Worm (Caenorhabditis elegans): ENCODE results near the gene col-33.

col-33 gene

ce11 chrIV:4262993-4263392 lies at the start of gene col-33:
Gene col-33 (plus strand): TSS chrIV:4263293.
- no peak for TF ChIP-seq unc-62 (GFP tag; optimal IDR thresholded peaks at IDR 0.05)

- TF ChIP-seq unc-62 (GFP tag; optimal IDR thresholded peaks at IDR 0.05): no peak
Measured at ce11 chrIV:4215349-4215748, 47.7 kb upstream of the col-33 start.

ce11 chrIV:4216099-4216894 lies 46.8 kb upstream of the col-33 start:
- TF ChIP-seq unc-62 (GFP tag; optimal IDR thresholded peaks at IDR 0.05): no peak

- no peak for TF ChIP-seq unc-62 (GFP tag; optimal IDR thresholded peaks at IDR 0.05)
Measured at ce11 chrIV:4218276-4218675, 44.8 kb upstream of the col-33 start.

DNA sequence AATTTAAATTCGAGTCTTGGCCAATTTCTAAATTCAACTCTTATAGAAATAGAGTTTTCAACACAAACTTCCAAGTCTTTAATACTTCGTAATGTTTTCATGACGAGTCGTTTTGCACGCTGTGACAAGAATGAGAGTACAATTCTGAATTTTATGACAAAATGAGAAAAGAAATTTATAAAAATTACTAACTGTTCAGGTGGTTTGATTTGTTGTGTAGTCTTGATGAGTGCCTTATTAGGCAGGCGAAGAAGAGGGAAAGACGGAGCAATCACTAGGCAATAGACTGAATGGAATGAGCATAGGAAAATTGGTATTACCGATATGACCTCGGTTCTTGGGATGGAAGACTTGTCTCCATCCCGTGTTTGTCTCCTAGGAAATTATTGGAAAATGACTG lies 43.1 kb upstream of the col-33 start, which contains the start of gene F30B5.11:
Gene F30B5.11 (minus strand): TSS at position 101 of the 400 bp plus-strand sequence.
- TF ChIP-seq unc-62 (GFP tag; optimal IDR thresholded peaks at IDR 0.05): no peak

- no peak for TF ChIP-seq unc-62 (GFP tag; optimal IDR thresholded peaks at IDR 0.05)
Measured at ce11 chrIV:4225851-4226250, 37.2 kb upstream of the col-33 start, which contains the start of gene srbc-71. Gene srbc-71 (minus strand): TSS chrIV:4225951.

ce11 chrIV:4227917-4228316 lies 35.2 kb upstream of the col-33 start, which contains the start of gene srbc-70:
Gene srbc-70 (minus strand): TSS chrIV:4228017.
- TF ChIP-seq unc-62 (GFP tag; optimal IDR thresholded peaks at IDR 0.05): no peak

DNA sequence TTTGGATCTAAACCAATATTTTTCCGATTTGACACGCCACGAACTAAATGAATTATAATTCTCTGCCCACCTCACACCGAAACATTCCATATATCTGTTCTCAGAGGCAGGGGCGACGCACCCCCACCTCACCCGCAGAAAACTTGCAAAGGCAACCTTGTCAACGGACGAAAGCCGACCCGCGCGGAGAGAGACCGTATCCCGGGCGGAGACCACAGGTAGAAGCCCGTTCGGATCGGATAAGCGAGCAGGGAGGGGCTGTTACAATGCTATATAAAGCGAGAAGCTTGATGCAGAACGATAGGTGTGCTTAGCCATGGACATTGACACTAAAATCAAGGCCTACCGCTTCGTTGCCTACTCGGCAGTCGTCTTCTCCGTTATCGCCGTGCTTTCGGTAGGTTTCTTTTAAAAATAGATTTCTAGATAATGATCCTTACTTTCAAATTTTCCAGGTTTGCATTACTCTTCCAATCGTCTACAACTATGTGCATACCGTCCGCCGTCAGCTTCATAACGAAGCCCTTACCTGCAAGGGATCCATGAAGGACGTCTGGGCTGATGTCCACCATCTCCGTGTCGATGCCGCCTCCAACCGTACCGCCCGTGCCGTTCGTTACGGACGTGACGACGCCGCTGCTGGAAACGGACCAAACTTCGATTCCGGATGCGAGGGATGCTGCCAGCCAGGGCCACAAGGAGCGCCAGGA lies 27.6 kb upstream of the col-33 start, which contains the start of the genes zipt-2.2 and dpy-13:
Gene zipt-2.2 (minus strand): TSS at position 51 of the 710 bp plus-strand sequence.
Gene dpy-13 (plus strand): TSS at position 300 of the 710 bp plus-strand sequence.
- TF ChIP-seq unc-62 (GFP tag; optimal IDR thresholded peaks at IDR 0.05): no peak

ce11 chrIV:4236025-4236407 lies 27.1 kb upstream of the col-33 start:
- TF ChIP-seq unc-62 (GFP tag; optimal IDR thresholded peaks at IDR 0.05): no peak

- no peak for TF ChIP-seq unc-62 (GFP tag; optimal IDR thresholded peaks at IDR 0.05)
Measured at ce11 chrIV:4236671-4237070, 26.4 kb upstream of the col-33 start.

DNA sequence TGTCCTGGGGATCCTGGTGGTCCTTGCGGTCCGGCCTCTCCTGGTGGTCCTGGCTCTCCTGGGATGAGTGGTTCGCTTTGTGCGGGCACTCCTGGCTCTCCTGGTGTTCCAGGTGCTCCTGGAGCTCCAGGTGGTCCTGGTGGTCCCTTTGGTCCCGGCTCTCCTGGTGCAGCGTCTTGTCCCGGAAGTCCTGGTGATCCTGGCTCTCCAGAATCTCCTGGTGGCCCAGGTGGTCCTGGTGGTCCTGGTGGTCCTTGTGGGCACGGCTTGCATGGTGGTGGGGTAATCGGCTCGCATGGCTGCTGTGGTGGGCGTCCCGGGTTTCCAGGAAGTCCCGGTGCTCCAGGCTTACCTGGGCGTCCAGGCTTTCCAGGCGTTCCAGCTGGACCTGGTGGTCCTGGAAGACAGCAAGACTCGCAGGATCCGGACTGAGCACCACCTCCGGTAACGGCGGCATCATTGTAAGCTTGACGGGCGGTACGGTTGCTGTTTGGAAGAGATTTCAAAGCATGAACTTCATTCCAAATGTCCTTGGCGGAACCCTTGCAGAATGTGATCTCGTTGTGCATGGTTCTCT lies 19.2 kb upstream of the col-33 start:
- no peak for TF ChIP-seq unc-62 (GFP tag; optimal IDR thresholded peaks at IDR 0.05)

DNA sequence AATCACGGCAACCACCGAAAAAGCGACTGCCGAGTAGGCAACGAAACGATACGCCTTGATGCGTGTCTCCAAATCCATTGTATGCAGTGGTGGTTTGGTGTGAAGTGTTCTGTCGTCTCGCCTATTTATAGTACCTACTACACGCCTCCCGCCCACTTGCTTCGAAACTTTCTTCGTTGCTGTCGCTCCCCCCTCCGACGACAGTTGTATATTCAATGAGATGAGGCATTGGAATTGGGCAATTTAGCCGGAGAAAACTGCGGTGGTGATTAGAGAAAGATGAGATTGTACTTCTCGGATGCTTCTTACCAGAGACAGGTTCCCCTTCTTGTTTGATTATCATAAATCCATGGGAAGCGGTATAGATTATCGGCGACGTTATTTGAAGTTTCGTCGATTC lies 18.6 kb upstream of the col-33 start, which contains the start of gene col-34:
Gene col-34 (minus strand): TSS at position 101 of the 400 bp plus-strand sequence.
- TF ChIP-seq unc-62 (GFP tag; optimal IDR thresholded peaks at IDR 0.05): no peak

DNA sequence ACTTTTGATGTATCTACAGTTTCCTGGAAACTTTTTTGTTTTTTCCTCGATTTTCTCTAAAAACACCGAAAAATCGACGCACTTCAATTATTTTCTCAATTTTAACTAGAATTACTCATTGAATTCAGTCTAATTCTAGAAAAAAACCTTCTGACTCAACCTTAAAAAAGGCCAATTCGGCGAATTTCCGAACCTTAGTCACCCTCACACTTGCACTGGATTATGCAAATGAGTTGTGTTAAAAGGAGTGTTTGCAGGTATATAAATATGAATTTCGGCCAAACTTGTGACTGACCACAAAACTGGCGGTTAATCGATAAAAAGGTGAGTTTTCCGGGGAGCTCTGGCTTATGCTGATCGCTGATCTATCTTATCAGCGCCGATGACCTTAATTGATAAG lies 16.6 kb upstream of the col-33 start, which contains the start of gene ttr-20:
Gene ttr-20 (plus strand): TSS at position 301 of the 400 bp plus-strand sequence.
- no peak for TF ChIP-seq unc-62 (GFP tag; optimal IDR thresholded peaks at IDR 0.05)

DNA sequence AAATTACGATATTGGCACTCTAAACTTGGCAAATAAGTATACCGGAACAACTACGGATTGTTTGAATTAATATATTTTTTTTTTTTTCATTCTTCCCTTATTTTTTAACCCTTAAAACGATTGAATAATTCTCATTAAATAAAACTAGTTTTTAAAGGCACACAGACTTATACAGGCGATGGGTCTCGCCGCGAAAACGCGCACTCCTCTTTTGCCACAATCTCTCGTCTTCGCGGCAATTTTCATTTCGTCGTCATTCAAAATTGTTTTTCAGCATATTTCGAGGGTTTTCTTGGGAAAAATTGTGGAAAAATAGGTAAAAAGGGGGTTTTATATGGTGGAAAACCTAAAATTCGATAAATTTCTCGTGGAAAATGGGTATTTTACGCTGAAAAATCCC lies 15.8 kb upstream of the col-33 start:
- no peak for TF ChIP-seq unc-62 (GFP tag; optimal IDR thresholded peaks at IDR 0.05)

ce11 chrIV:4247770-4248169 lies 15.3 kb upstream of the col-33 start, which contains the start of gene ama-1:
Gene ama-1 (plus strand): TSS chrIV:4248070.
- no peak for TF ChIP-seq unc-62 (GFP tag; optimal IDR thresholded peaks at IDR 0.05)

ce11 chrIV:4254989-4255582 lies 8.0 kb upstream of the col-33 start:
- TF ChIP-seq unc-62 (GFP tag; optimal IDR thresholded peaks at IDR 0.05): no peak

Data from whole organism, dauer.